Worm (Caenorhabditis elegans): ENCODE data around the gene F47C12.13.

The F47C12.13 gene

ce11 chrIV:4028177-4028576 lies 34.0 kb upstream of the F47C12.13 start (continued):
- TF ChIP-seq ekl-4 (GFP tag; IDR thresholded peaks at IDR 0.05) (0 out of 2 replicates have a peak, but pooled peaks have one; percentile 18), unc-130 (GFP tag; optimal IDR thresholded peaks at IDR 0.05) (no peak), hmg-20 (GFP tag; IDR thresholded peaks at IDR 0.05) (0 out of 2 replicates have a peak, but pooled peaks have one; percentile 20), Y67H2A.10 (GFP tag; conservative IDR thresholded peaks at IDR 0.05) (no peak), hlh-26 (GFP tag; conservative IDR thresholded peaks at IDR 0.05) (no peak), ztf-6 (GFP tag; IDR thresholded peaks at IDR 0.05) (no peak), ets-4 (GFP tag; optimal IDR thresholded peaks at IDR 0.05) (peak; percentile 42), F57A8.1 (GFP tag; optimal IDR thresholded peaks at IDR 0.05) (no peak), repo-1 (tag; optimal IDR thresholded peaks at IDR 0.05) (no peak), Y53F4B.3 (GFP tag; IDR thresholded peaks at IDR 0.05) (no peak), sptf-2 (GFP tag; optimal IDR thresholded peaks at IDR 0.05) (no peak), K12H6.12 (tag; optimal IDR thresholded peaks at IDR 0.05) (peak; percentile 13), rcor-1 (GFP tag; IDR thresholded peaks at IDR 0.05) (0 out of 2 replicates have a peak, but pooled peaks have one; percentile 34), unc-62 (GFP tag; optimal IDR thresholded peaks at IDR 0.05) (no peak), ama-1 (optimal IDR thresholded peaks at IDR 0.05) (no peak), ama-1 (GFP tag; optimal IDR thresholded peaks at IDR 0.05) (no peak), athp-1 (tag; optimal IDR thresholded peaks at IDR 0.05) (no peak), T07F8.4 (tag; optimal IDR thresholded peaks at IDR 0.05) (no peak), cebp-1 (GFP tag; IDR thresholded peaks at IDR 0.05) (peak; percentile 33; the same call in 1 of the 2 replicates), cebp-1 (tag; optimal IDR thresholded peaks at IDR 0.05) (peak; percentile 77), ceh-100 (GFP tag; IDR thresholded peaks at IDR 0.05) (no peak), chd-7 (tag; optimal IDR thresholded peaks at IDR 0.05) (peak; percentile 68), bed-1 (GFP tag; IDR thresholded peaks at IDR 0.05) (no peak), madf-3 (GFP tag; IDR thresholded peaks at IDR 0.05) (no peak), lsy-27 (tag; optimal IDR thresholded peaks at IDR 0.05; ENCODE audit: borderline replicate concordance, insufficient read depth) (no peak), ccch-3 (GFP tag; optimal IDR thresholded peaks at IDR 0.05) (no peak), K11D2.4 (GFP tag; IDR thresholded peaks at IDR 0.05) (no peak), F49E8.2 (tag; optimal IDR thresholded peaks at IDR 0.05; ENCODE audit: insufficient read depth) (no peak), lsl-1 (GFP tag; optimal IDR thresholded peaks at IDR 0.05) (no peak), aptf-2 (GFP tag; conservative IDR thresholded peaks at IDR 0.05) (no peak), C17E4.6 (GFP tag; IDR thresholded peaks at IDR 0.05) (no peak), lin-35 (GFP tag; optimal IDR thresholded peaks at IDR 0.05) (no peak), xnd-1 (tag; optimal IDR thresholded peaks at IDR 0.05) (no peak), dox-1 (GFP tag; IDR thresholded peaks at IDR 0.05) (peak; percentile 90), attf-3 (GFP tag; conservative IDR thresholded peaks at IDR 0.05) (no peak), akir-1 (GFP tag; optimal IDR thresholded peaks at IDR 0.05) (no peak), B0019.2 (GFP tag; conservative IDR thresholded peaks at IDR 0.05) (no peak), egrh-3 (GFP tag; IDR thresholded peaks at IDR 0.05) (peak; percentile 97), lin-54 (GFP tag; optimal IDR thresholded peaks at IDR 0.05) (peak; percentile 53), nhr-120 (GFP tag; IDR thresholded peaks at IDR 0.05) (no peak), lag-1 (GFP tag; IDR thresholded peaks at IDR 0.05) (no peak), F22D6.2 (tag; optimal IDR thresholded peaks at IDR 0.05) (peak; percentile 17), ztf-26 (tag; optimal IDR thresholded peaks at IDR 0.05) (peak; percentile 73), aptf-3 (GFP tag; IDR thresholded peaks at IDR 0.05) (no peak), attf-5 (GFP tag; optimal IDR thresholded peaks at IDR 0.05) (peak; percentile 69), mel-28 (tag; optimal IDR thresholded peaks at IDR 0.05; ENCODE audit: borderline replicate concordance) (no peak), somi-1 (GFP tag; optimal IDR thresholded peaks at IDR 0.05) (peak; percentile 14), tbp1 (GFP tag; optimal IDR thresholded peaks at IDR 0.05) (peak; percentile 41), mcd-1 (GFP tag; IDR thresholded peaks at IDR 0.05) (peak; percentile 64), ceh-58 (GFP tag; IDR thresholded peaks at IDR 0.05) (no peak)
